Worm (Caenorhabditis elegans) whole organism, dauer: ENCODE data around the gene T14B4.3.

Experiments
- unc-62 ChIP-seq: sonication (generic microtip); optimal IDR thresholded peaks from 2 replicates; lab custom pipeline; 2017; ENCODE audit warnings: missing biosample characterization, missing genetic modification reagents, missing genetic modification characterization

The T14B4.3 gene

ce11 chrII:6734674-6735073, at the start of gene T14B4.3:
TSS of gene T14B4.3 (plus strand) at chrII:6734937.
- no peak for TF ChIP-seq unc-62 (GFP tag; lab: Kevin White, UChicago)

ce11 chrII:6685964-6686363, 48.8 kb upstream of the T14B4.3 start:
- TF ChIP-seq unc-62 (GFP tag; lab: Kevin White, UChicago), result no peak

- no peak for TF ChIP-seq unc-62 (GFP tag; lab: Kevin White, UChicago)
These were observed 45.6 kb upstream of the T14B4.3 start for ce11 chrII:6689088-6689487.

ce11 chrII:6695388-6695787, 39.3 kb upstream of the T14B4.3 start, which contains the start of gene C18H9.5:
TSS of gene C18H9.5 (minus strand) at chrII:6695566.
- no peak for TF ChIP-seq unc-62 (GFP tag; lab: Kevin White, UChicago)

- no peak for TF ChIP-seq unc-62 (GFP tag; lab: Kevin White, UChicago)
These were observed 36.0 kb upstream of the T14B4.3 start, which contains the start of gene C18H9.1 for ce11 chrII:6698784-6699183. TSS of gene C18H9.1 (plus strand) at chrII:6699084.

ce11 chrII:6701497-6701896, 33.2 kb upstream of the T14B4.3 start, which contains the start of gene C18H9.6:
TSS of gene C18H9.6 (minus strand) at chrII:6701625.
- TF ChIP-seq unc-62 (GFP tag; lab: Kevin White, UChicago), result no peak

- TF ChIP-seq unc-62 (GFP tag; lab: Kevin White, UChicago), result no peak
These were observed 29.0 kb upstream of the T14B4.3 start, which contains the start of gene rpy-1 for ce11 chrII:6705593-6706228. TSS of gene rpy-1 (minus strand) at chrII:6705643.

- TF ChIP-seq unc-62 (GFP tag; lab: Kevin White, UChicago), result no peak
These were observed 28.1 kb upstream of the T14B4.3 start for ce11 chrII:6706552-6707091.

ce11 chrII:6707496-6708260, 27.1 kb upstream of the T14B4.3 start:
- TF ChIP-seq unc-62 (GFP tag; lab: Kevin White, UChicago), result no peak

ce11 chrII:6708980-6709379, 25.8 kb upstream of the T14B4.3 start:
- TF ChIP-seq unc-62 (GFP tag; lab: Kevin White, UChicago), result no peak

- TF ChIP-seq unc-62 (GFP tag; lab: Kevin White, UChicago), result no peak
These were observed 25.1 kb upstream of the T14B4.3 start for ce11 chrII:6709680-6710079.

- TF ChIP-seq unc-62 (GFP tag; lab: Kevin White, UChicago), result no peak
These were observed 24.1 kb upstream of the T14B4.3 start for ce11 chrII:6710596-6710995.

- TF ChIP-seq unc-62 (GFP tag; lab: Kevin White, UChicago), result no peak
These were observed 22.4 kb upstream of the T14B4.3 start, which contains the start of the genes dpy-10 and T14B4.19 for ce11 chrII:6712177-6712981. TSS of gene dpy-10 (minus strand) at chrII:6712227. TSS of gene T14B4.19 (minus strand) at chrII:6712931.

- TF ChIP-seq unc-62 (GFP tag; lab: Kevin White, UChicago), result no peak
These were observed 21.7 kb upstream of the T14B4.3 start for ce11 chrII:6713003-6713402.

- TF ChIP-seq unc-62 (GFP tag; lab: Kevin White, UChicago), result no peak
These were observed 20.9 kb upstream of the T14B4.3 start, which contains the start of gene dpy-2 for ce11 chrII:6713832-6714342. TSS of gene dpy-2 (plus strand) at chrII:6714292.
